Worm (Caenorhabditis elegans) whole organism, L1 larva: ENCODE results near the gene yap-1.

Source experiments
- C04F5.9 ChIP-seq: sonication (generic microtip); optimal IDR thresholded peaks from 2 replicates; lab custom pipeline; 2016; ENCODE audit warnings: missing genetic modification characterization, missing compliant biosample characterization
- C34B4.2 ChIP-seq: sonication (generic microtip); optimal IDR thresholded peaks from 2 replicates; lab custom pipeline; 2017; ENCODE audit warnings: mild to moderate bottlenecking, missing genetic modification characterization, missing compliant biosample characterization
- F16B12.6 ChIP-seq: fragments of 150-350 bp; optimal IDR thresholded peaks from 2 replicates; lab custom pipeline; 2014; ENCODE audit warnings: missing biosample characterization, missing genetic modification characterization
- aha-1 ChIP-seq: fragments of 150-350 bp; optimal IDR thresholded peaks from 2 replicates; lab custom pipeline; 2014; ENCODE audit warnings: missing biosample characterization, missing genetic modification characterization
- alr-1 ChIP-seq: fragments of 200-800 bp; sonication (Bioruptor generic); optimal IDR thresholded peaks from 2 replicates; lab custom pipeline; 2018; ENCODE audit warnings: borderline replicate concordance, mild to moderate bottlenecking, missing genetic modification characterization, missing compliant biosample characterization
- ama-1 ChIP-seq: fragments of 150-350 bp; optimal IDR thresholded peaks from 2 replicates; lab custom pipeline; 2014
- blmp-1 ChIP-seq: fragments of 150-350 bp; optimal IDR thresholded peaks from 2 replicates; lab custom pipeline; 2014; ENCODE audit warnings: missing biosample characterization, missing genetic modification characterization
- ceh-8 ChIP-seq: fragments of 200-800 bp; sonication (Bioruptor generic); optimal IDR thresholded peaks from 2 replicates; lab custom pipeline; 2018; ENCODE audit warnings: mild to moderate bottlenecking, missing genetic modification characterization, moderate library complexity, missing compliant biosample characterization
- ceh-90 ChIP-seq: sonication (generic microtip); optimal IDR thresholded peaks from 2 replicates; lab custom pipeline; 2016; ENCODE audit warnings: missing genetic modification characterization, missing compliant biosample characterization
- ces-1 ChIP-seq: fragments of 150-350 bp; optimal IDR thresholded peaks from 2 replicates; lab custom pipeline; 2014; ENCODE audit warnings: missing biosample characterization, missing genetic modification reagents, missing genetic modification characterization
- dsc-1 ChIP-seq: sonication (generic microtip); optimal IDR thresholded peaks from 2 replicates; lab custom pipeline; 2016; ENCODE audit warnings: mild to moderate bottlenecking, missing genetic modification characterization, missing compliant biosample characterization
- efl-3 ChIP-seq: fragments of 200-800 bp; sonication (Bioruptor generic); optimal IDR thresholded peaks from 2 replicates; lab custom pipeline; 2018; ENCODE audit warnings: mild to moderate bottlenecking, missing genetic modification characterization, missing compliant biosample characterization
- egl-13 ChIP-seq: sonication (generic microtip); optimal IDR thresholded peaks from 2 replicates; lab custom pipeline; 2016; ENCODE audit warnings: missing genotype, missing genetic modification reagents, missing genetic modification characterization, missing compliant biosample characterization
- elt-2 ChIP-seq: sonication (generic microtip); optimal IDR thresholded peaks from 2 replicates; lab custom pipeline; 2016; ENCODE audit warnings: missing genetic modification characterization, mild to moderate bottlenecking, inconsistent platforms, missing compliant biosample characterization, missing genetic modification reagents
- fkh-10 ChIP-seq: sonication (generic microtip); optimal IDR thresholded peaks from 2 replicates; lab custom pipeline; 2017; ENCODE audit warnings: missing biosample characterization, missing genetic modification reagents, missing genetic modification characterization
- fkh-8 ChIP-seq: sonication (generic microtip); optimal IDR thresholded peaks from 2 replicates; lab custom pipeline; 2016; ENCODE audit warnings: mild to moderate bottlenecking, missing genetic modification characterization, missing compliant biosample characterization
- hlh-17 ChIP-seq: fragments of 200-800 bp; sonication (Bioruptor generic); optimal IDR thresholded peaks from 2 replicates; lab custom pipeline; 2018; ENCODE audit warnings: missing genetic modification characterization, mild to moderate bottlenecking, missing compliant biosample characterization, moderate library complexity, borderline replicate concordance
- hpl-2 ChIP-seq: fragments of 150-350 bp; optimal IDR thresholded peaks from 2 replicates; lab custom pipeline; 2014; ENCODE audit warnings: missing biosample characterization, missing genetic modification reagents, missing genetic modification characterization
- irx-1 ChIP-seq: sonication (generic microtip); optimal IDR thresholded peaks from 2 replicates; lab custom pipeline; 2016; ENCODE audit warnings: missing genetic modification characterization, missing compliant biosample characterization
- jun-1 ChIP-seq: fragments of 150-350 bp; optimal IDR thresholded peaks from 2 replicates; lab custom pipeline; 2014; ENCODE audit warnings: missing biosample characterization, missing genetic modification reagents, missing genetic modification characterization
- lin-13 ChIP-seq: fragments of 150-350 bp; optimal IDR thresholded peaks from 2 replicates; lab custom pipeline; 2014; ENCODE audit warnings: missing biosample characterization, missing genetic modification reagents, missing genetic modification characterization
- lin-35 ChIP-seq, 2 experiments: fragments of 150-350 bp; optimal IDR thresholded peaks; 2 replicates each; lab custom pipeline; 2014; ENCODE audit warnings: missing biosample characterization in 2 of 2, missing genetic modification characterization in 2 of 2, missing genetic modification reagents in 2 of 2
- lin-39 ChIP-seq: fragments of 150-350 bp; optimal IDR thresholded peaks from 2 replicates; lab custom pipeline; 2014; ENCODE audit warnings: missing biosample characterization, missing genetic modification reagents, missing genetic modification characterization
- lsy-2 ChIP-seq, 2 experiments: fragments of 150-350 bp; optimal IDR thresholded peaks; 2 replicates each; lab custom pipeline; 2014; ENCODE audit warnings: missing biosample characterization in 2 of 2, missing genetic modification characterization in 2 of 2
- mab-9 ChIP-seq: fragments of 200-800 bp; sonication (Bioruptor generic); IDR thresholded peaks from 2 replicates; pipeline ENCODE4 v1.3.6; 2022; ENCODE audit warnings: missing genetic modification reagents, missing genetic modification characterization, missing compliant biosample characterization
- mdl-1 ChIP-seq, 2 experiments: fragments of 150-350 bp; optimal IDR thresholded peaks; 2 replicates each; lab custom pipeline; 2014 to 2017; ENCODE audit warnings: missing biosample characterization in 2 of 2, missing genetic modification characterization in 2 of 2, inconsistent platforms in 1 of 2
- mef-2 ChIP-seq: fragments of 150-350 bp; optimal IDR thresholded peaks from 2 replicates; lab custom pipeline; 2014; ENCODE audit warnings: missing biosample characterization, missing genetic modification characterization
- mep-1 ChIP-seq: fragments of 150-350 bp; optimal IDR thresholded peaks from 2 replicates; lab custom pipeline; 2014; ENCODE audit warnings: missing biosample characterization, missing genetic modification characterization
- nhr-12 ChIP-seq: sonication (generic microtip); optimal IDR thresholded peaks from 2 replicates; lab custom pipeline; 2017; ENCODE audit warnings: missing biosample characterization, missing genetic modification characterization
- nhr-19 ChIP-seq: fragments of 200-800 bp; sonication (Bioruptor generic); conservative IDR thresholded peaks from 2 replicates; pipeline ENCODE4 v1.3.6; 2022; ENCODE audit warnings: missing genetic modification characterization, missing compliant biosample characterization
- nhr-237 ChIP-seq: fragments of 150-350 bp; optimal IDR thresholded peaks from 2 replicates; lab custom pipeline; 2014; ENCODE audit warnings: missing biosample characterization, missing genetic modification characterization
- nhr-28 ChIP-seq: fragments of 150-350 bp; optimal IDR thresholded peaks from 2 replicates; lab custom pipeline; 2014; ENCODE audit warnings: missing biosample characterization, missing genetic modification characterization
- nhr-47 ChIP-seq: sonication (generic microtip); optimal IDR thresholded peaks from 2 replicates; lab custom pipeline; 2016; ENCODE audit warnings: mild to moderate bottlenecking, missing genetic modification characterization, moderate library complexity, missing compliant biosample characterization
- nhr-71 ChIP-seq: sonication (generic microtip); optimal IDR thresholded peaks from 2 replicates; lab custom pipeline; 2016; ENCODE audit warnings: mild to moderate bottlenecking, missing genetic modification characterization, moderate library complexity, missing compliant biosample characterization
- nhr-76 ChIP-seq: sonication (generic microtip); optimal IDR thresholded peaks from 2 replicates; lab custom pipeline; 2017; ENCODE audit warnings: missing biosample characterization, missing genetic modification characterization
- nhr-77 ChIP-seq: fragments of 150-350 bp; optimal IDR thresholded peaks from 2 replicates; lab custom pipeline; 2014; ENCODE audit warnings: missing biosample characterization, missing genetic modification characterization
- nhr-85 ChIP-seq: sonication (generic microtip); peaks from one replicate; lab custom pipeline; 2016; ENCODE audit warnings: missing genetic modification characterization, inconsistent platforms, missing compliant biosample characterization
- pag-3 ChIP-seq: sonication (generic microtip); optimal IDR thresholded peaks from 2 replicates; lab custom pipeline; 2017; ENCODE audit warnings: missing genetic modification characterization, mild to moderate bottlenecking, missing compliant biosample characterization, antibody characterized with exemption, borderline replicate concordance; ENCODE audit not compliant: insufficient read depth
- pax-3 ChIP-seq: fragments of 200-800 bp; sonication (Bioruptor generic); optimal IDR thresholded peaks from 2 replicates; lab custom pipeline; 2018; ENCODE audit warnings: mild to moderate bottlenecking, missing genetic modification characterization, moderate library complexity, missing compliant biosample characterization
- pqm-1 ChIP-seq: sonication (generic microtip); optimal IDR thresholded peaks from 3 replicates; lab custom pipeline; 2017; ENCODE audit warnings: missing biosample characterization, missing genetic modification characterization
- skn-1 ChIP-seq: fragments of 150-350 bp; optimal IDR thresholded peaks from 2 replicates; lab custom pipeline; 2014; ENCODE audit warnings: missing biosample characterization, missing genetic modification characterization
- snpc-4 ChIP-seq: fragments of 150-350 bp; optimal IDR thresholded peaks from 2 replicates; lab custom pipeline; 2014; ENCODE audit warnings: missing biosample characterization, missing genetic modification characterization
- sox-4 ChIP-seq: sonication (generic microtip); optimal IDR thresholded peaks from 2 replicates; lab custom pipeline; 2016; ENCODE audit warnings: missing genetic modification characterization, missing compliant biosample characterization
- sptf-1 ChIP-seq: fragments of 150-350 bp; optimal IDR thresholded peaks from 2 replicates; lab custom pipeline; 2014; ENCODE audit warnings: missing biosample characterization, missing genetic modification characterization
- swsn-7 ChIP-seq: sonication (generic microtip); optimal IDR thresholded peaks from 2 replicates; lab custom pipeline; 2016; ENCODE audit warnings: missing genetic modification characterization, missing compliant biosample characterization
- tbx-2 ChIP-seq: sonication (generic microtip); optimal IDR thresholded peaks from 2 replicates; lab custom pipeline; 2016; ENCODE audit warnings: missing genetic modification characterization, missing compliant biosample characterization
- tlp-1 ChIP-seq: fragments of 150-350 bp; optimal IDR thresholded peaks from 2 replicates; lab custom pipeline; 2014; ENCODE audit warnings: missing biosample characterization, missing genetic modification characterization
- unc-130 ChIP-seq: fragments of 150-350 bp; optimal IDR thresholded peaks from 2 replicates; lab custom pipeline; 2017; ENCODE audit warnings: missing biosample characterization, missing genetic modification characterization, inconsistent platforms
- unc-30 ChIP-seq: sonication (generic microtip); optimal IDR thresholded peaks from 2 replicates; lab custom pipeline; 2017; ENCODE audit warnings: missing biosample characterization, missing genetic modification characterization
- unc-86 ChIP-seq: sonication (generic microtip); optimal IDR thresholded peaks from 2 replicates; lab custom pipeline; 2016; ENCODE audit warnings: missing genetic modification characterization, missing compliant biosample characterization
- unc-98 ChIP-seq: fragments of 200-800 bp; sonication (Bioruptor generic); IDR thresholded peaks from 2 replicates; pipeline ENCODE4 v1.3.6; 2022; ENCODE audit warnings: missing genetic modification characterization, missing compliant biosample characterization
- vab-15 ChIP-seq: sonication (generic microtip); optimal IDR thresholded peaks from 2 replicates; lab custom pipeline; 2017; ENCODE audit warnings: missing genotype, mild to moderate bottlenecking, missing genetic modification characterization, missing compliant biosample characterization
- xbp-1 ChIP-seq: sonication (generic microtip); optimal IDR thresholded peaks from 2 replicates; lab custom pipeline; 2016; ENCODE audit warnings: missing genetic modification characterization, missing compliant biosample characterization
- ztf-11 ChIP-seq, 2 experiments: sonication (generic microtip); optimal IDR thresholded peaks; 2 replicates each; lab custom pipeline; 2016 to 2017; ENCODE audit warnings: missing genetic modification characterization in 2 of 2, missing biosample characterization in 1 of 2, missing compliant biosample characterization in 1 of 2
- ztf-4 ChIP-seq: fragments of 150-350 bp; optimal IDR thresholded peaks from 2 replicates; lab custom pipeline; 2014; ENCODE audit warnings: missing biosample characterization, missing genetic modification characterization

yap-1 gene

DNA sequence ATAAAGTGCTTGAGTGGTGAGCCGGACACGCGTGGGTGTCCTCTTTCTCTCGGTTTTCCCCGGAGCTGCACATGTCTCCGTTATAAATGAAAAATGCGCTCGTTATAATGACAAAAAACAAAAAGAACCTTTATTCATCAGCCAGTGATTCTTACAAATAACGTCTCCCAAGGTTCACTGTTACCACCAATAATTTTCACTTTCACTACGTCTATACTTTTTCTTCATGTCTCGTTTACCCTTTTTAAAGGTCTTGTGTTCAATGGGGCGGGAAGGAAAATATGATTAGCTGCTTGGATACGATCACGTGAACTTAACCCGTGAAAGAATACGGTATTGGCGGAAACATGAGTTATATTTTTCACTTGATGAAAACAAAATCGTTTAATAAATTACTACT lies 3.4 kb upstream of the yap-1 start (continued):
- TF ChIP-seq dsc-1 (no peak), ztf-4 (no peak), unc-86 (no peak), aha-1 (no peak), mab-9 (no peak), fkh-8 (tag; lab: Kevin White, UChicago) (no peak), tlp-1 (tag; lab: Kevin White, UChicago) (no peak), lin-39 (tag; lab: Kevin White, UChicago) (no peak), mdl-1 (tag; optimal IDR thresholded peaks at IDR 0.05; lab: Kevin White, UChicago) (peak in 1 of 2 experiments; percentile 31), skn-1 (tag; lab: Kevin White, UChicago) (no peak), fkh-10 (no peak), lsy-2 (tag; optimal IDR thresholded peaks at IDR 0.05; lab: Kevin White, UChicago) (peak; percentile 38), blmp-1 (peak; percentile 89), hpl-2 (no peak), elt-2 (tag; lab: Kevin White, UChicago) (peak; percentile 8), nhr-28 (tag; lab: Kevin White, UChicago) (no peak), ces-1 (GFP tag; lab: Kevin White, UChicago) (no peak), ceh-90 (tag; lab: Kevin White, UChicago) (no peak), mep-1 (tag; lab: Kevin White, UChicago) (no peak), sptf-1 (no peak), irx-1 (tag; lab: Kevin White, UChicago) (no peak), swsn-7 (tag; lab: Kevin White, UChicago) (no peak), mef-2 (tag; lab: Kevin White, UChicago) (no peak), alr-1 (tag; lab: Kevin White, UChicago) (no peak), pax-3 (tag; lab: Kevin White, UChicago) (no peak), C34B4.2 (tag; lab: Kevin White, UChicago) (no peak), efl-3 (GFP tag; lab: Kevin White, UChicago) (no peak), nhr-76 (no peak), snpc-4 (tag; lab: Kevin White, UChicago) (no peak), pag-3 (no peak), nhr-12 (no peak), egl-13 (tag; lab: Kevin White, UChicago) (no peak), lin-35 (GFP tag; optimal IDR thresholded peaks at IDR 0.05; lab: Kevin White, UChicago) (peak in 1 of 2 experiments; percentile 77), nhr-19 (no peak; the same call in 1 of the 2 replicates), tbx-2 (tag; lab: Kevin White, UChicago) (no peak), nhr-71 (peak; percentile 65), nhr-77 (tag; lab: Kevin White, UChicago) (no peak), F16B12.6 (no peak), hlh-17 (GFP tag; lab: Kevin White, UChicago) (no peak), jun-1 (tag; lab: Kevin White, UChicago) (no peak), ztf-11 (tag; optimal IDR thresholded peaks at IDR 0.05; lab: Kevin White, UChicago) (no peak), unc-130 (tag; lab: Kevin White, UChicago) (peak; percentile 70), pqm-1 (tag; lab: Kevin White, UChicago) (no peak), nhr-47 (tag; lab: Kevin White, UChicago) (no peak), nhr-85 (peak; percentile 91), unc-98 (GFP tag; lab: Robert Waterston, UW) (no peak), lin-13 (no peak), ama-1 (no peak), xbp-1 (tag; lab: Kevin White, UChicago) (no peak), vab-15 (tag; lab: Kevin White, UChicago) (no peak), sox-4 (tag; lab: Kevin White, UChicago) (no peak), C04F5.9 (no peak), ceh-8 (GFP tag; lab: Kevin White, UChicago) (no peak), nhr-237 (tag; lab: Kevin White, UChicago) (no peak), unc-30 (tag; lab: Kevin White, UChicago) (no peak)
